Worm (Caenorhabditis elegans): Measurements from ENCODE around the gene srz-5.

- TF ChIP-seq sea-1 (GFP tag; conservative IDR thresholded peaks at IDR 0.05) (no peak), ama-1 (optimal IDR thresholded peaks at IDR 0.05) (no peak), tbx-11 (GFP tag; IDR thresholded peaks at IDR 0.05) (no peak), ets-7 (tag; optimal IDR thresholded peaks at IDR 0.05) (no peak), tra-4 (tag; optimal IDR thresholded peaks at IDR 0.05) (no peak), hnd-1 (tag; optimal IDR thresholded peaks at IDR 0.05) (no peak), tbx-37 (GFP tag; conservative IDR thresholded peaks at IDR 0.05) (no peak), F13C5.2 (tag; optimal IDR thresholded peaks at IDR 0.05) (no peak)
Measured at ce11 chrII:3512240-3512639, 2.3 kb downstream of the srz-5 start, which contains the start of gene Y49F6B.19.
